Worm (Caenorhabditis elegans) whole organism, L2 larva: ENCODE measurements around the gene C27A2.7.

Experiments used
- C34F6.9 ChIP-seq: fragments of 150-350 bp; optimal IDR thresholded peaks from 2 replicates; lab custom pipeline; 2014; ENCODE audit warnings: missing biosample characterization, missing genetic modification characterization
- R02D3.7 ChIP-seq: fragments of 150-350 bp; optimal IDR thresholded peaks from 2 replicates; lab custom pipeline; 2014; ENCODE audit warnings: missing biosample characterization, missing genetic modification characterization
- Y55F3AM.14 ChIP-seq: fragments of 200-800 bp; sonication (Bioruptor generic); optimal IDR thresholded peaks from 2 replicates; lab custom pipeline; 2018; ENCODE audit warnings: mild to moderate bottlenecking, missing genetic modification characterization, missing compliant biosample characterization
- alr-1 ChIP-seq: fragments of 150-350 bp; optimal IDR thresholded peaks from 2 replicates; lab custom pipeline; 2014; ENCODE audit warnings: missing biosample characterization, missing genetic modification characterization
- aly-2 ChIP-seq: fragments of 150-350 bp; optimal IDR thresholded peaks from 2 replicates; lab custom pipeline; 2014; ENCODE audit warnings: missing biosample characterization, missing genetic modification characterization
- ama-1 ChIP-seq: fragments of 150-350 bp; optimal IDR thresholded peaks from 2 replicates; lab custom pipeline; 2018; ENCODE audit warnings: inconsistent platforms
- blmp-1 ChIP-seq: sonication (generic microtip); optimal IDR thresholded peaks from 2 replicates; lab custom pipeline; 2017; ENCODE audit warnings: missing genetic modification characterization, mild to moderate bottlenecking, missing compliant biosample characterization, antibody characterized with exemption, moderate library complexity; ENCODE audit not compliant: insufficient read depth
- ceh-16 ChIP-seq: fragments of 150-350 bp; optimal IDR thresholded peaks from 2 replicates; lab custom pipeline; 2014; ENCODE audit warnings: missing biosample characterization, missing genetic modification characterization
- ceh-82 ChIP-seq: fragments of 150-350 bp; optimal IDR thresholded peaks from 2 replicates; lab custom pipeline; 2014; ENCODE audit warnings: missing biosample characterization, missing genetic modification characterization
- crh-2 ChIP-seq: sonication (generic microtip); optimal IDR thresholded peaks from 2 replicates; lab custom pipeline; 2017; ENCODE audit warnings: missing biosample characterization, missing genetic modification characterization
- dmd-4 ChIP-seq: sonication (generic microtip); optimal IDR thresholded peaks from 2 replicates; lab custom pipeline; 2017; ENCODE audit warnings: missing biosample characterization, missing genetic modification characterization
- egl-27 ChIP-seq: sonication (generic microtip); optimal IDR thresholded peaks from 3 replicates; lab custom pipeline; 2017; ENCODE audit warnings: missing biosample characterization, missing genetic modification reagents, missing genetic modification characterization
- elt-1 ChIP-seq: fragments of 150-350 bp; optimal IDR thresholded peaks from 2 replicates; lab custom pipeline; 2014; ENCODE audit warnings: missing biosample characterization, missing genetic modification characterization
- elt-3 ChIP-seq: sonication (generic microtip); optimal IDR thresholded peaks from 2 replicates; lab custom pipeline; 2017; ENCODE audit warnings: missing biosample characterization, missing genetic modification characterization
- fos-1 ChIP-seq: fragments of 150-350 bp; optimal IDR thresholded peaks from 2 replicates; lab custom pipeline; 2014; ENCODE audit warnings: missing biosample characterization, missing genetic modification characterization
- gmeb-1 ChIP-seq: fragments of 150-350 bp; optimal IDR thresholded peaks from 2 replicates; lab custom pipeline; 2014; ENCODE audit warnings: missing biosample characterization, missing genetic modification characterization
- lin-11 ChIP-seq: fragments of 150-350 bp; sonication (generic microtip); optimal IDR thresholded peaks from 2 replicates; lab custom pipeline; 2014; ENCODE audit warnings: missing biosample characterization, missing genetic modification characterization, inconsistent platforms, mixed read lengths
- lin-13 ChIP-seq: fragments of 150-350 bp; optimal IDR thresholded peaks from 2 replicates; lab custom pipeline; 2014; ENCODE audit warnings: missing biosample characterization, missing genetic modification reagents, missing genetic modification characterization
- lin-39 ChIP-seq: fragments of 150-350 bp; optimal IDR thresholded peaks from 2 replicates; lab custom pipeline; 2014; ENCODE audit warnings: missing biosample characterization, missing genetic modification reagents, missing genetic modification characterization
- lsy-2 ChIP-seq, 2 experiments: fragments of 150-350 bp in 1 of 2; sonication (generic microtip) in 1 of 2; optimal IDR thresholded peaks; 2 replicates each; lab custom pipeline; 2014 to 2017; ENCODE audit warnings: missing biosample characterization in 2 of 2, missing genetic modification characterization in 2 of 2
- mab-5 ChIP-seq: fragments of 150-350 bp; optimal IDR thresholded peaks from 2 replicates; lab custom pipeline; 2014; ENCODE audit warnings: missing biosample characterization, missing genetic modification characterization
- mbf-1 ChIP-seq: sonication (generic microtip); optimal IDR thresholded peaks from 2 replicates; lab custom pipeline; 2017; ENCODE audit warnings: missing biosample characterization, missing genetic modification characterization
- mdl-1 ChIP-seq, 2 experiments: fragments of 150-350 bp in 1 of 2; sonication (generic microtip) in 1 of 2; optimal IDR thresholded peaks; 2 replicates each; lab custom pipeline; 2017; ENCODE audit warnings: missing biosample characterization in 2 of 2, missing genetic modification characterization in 2 of 2
- nhr-10 ChIP-seq: sonication (generic microtip); optimal IDR thresholded peaks from 2 replicates; lab custom pipeline; 2017; ENCODE audit warnings: missing biosample characterization, missing genetic modification characterization
- nhr-11 ChIP-seq: fragments of 150-350 bp; optimal IDR thresholded peaks from 2 replicates; lab custom pipeline; 2014; ENCODE audit warnings: missing biosample characterization, missing genetic modification characterization
- nhr-12 ChIP-seq: fragments of 150-350 bp; optimal IDR thresholded peaks from 2 replicates; lab custom pipeline; 2014; ENCODE audit warnings: missing biosample characterization, missing genetic modification characterization
- nhr-129 ChIP-seq: fragments of 150-350 bp; optimal IDR thresholded peaks from 2 replicates; lab custom pipeline; 2014; ENCODE audit warnings: missing biosample characterization, missing genetic modification characterization
- nhr-21 ChIP-seq: fragments of 150-350 bp; optimal IDR thresholded peaks from 2 replicates; lab custom pipeline; 2014; ENCODE audit warnings: missing biosample characterization, missing genetic modification characterization
- nhr-23 ChIP-seq: fragments of 150-350 bp; optimal IDR thresholded peaks from 2 replicates; lab custom pipeline; 2014; ENCODE audit warnings: missing biosample characterization, missing genetic modification reagents, missing genetic modification characterization
- nhr-237 ChIP-seq: fragments of 150-350 bp; optimal IDR thresholded peaks from 2 replicates; lab custom pipeline; 2014; ENCODE audit warnings: missing biosample characterization, missing genetic modification characterization
- nhr-25 ChIP-seq: fragments of 150-350 bp; sonication (generic microtip); optimal IDR thresholded peaks from 3 replicates; lab custom pipeline; 2014; ENCODE audit warnings: missing biosample characterization, missing genetic modification characterization
- nhr-6 ChIP-seq: fragments of 150-350 bp; optimal IDR thresholded peaks from 2 replicates; lab custom pipeline; 2014; ENCODE audit warnings: missing biosample characterization, missing genetic modification characterization
- nhr-77 ChIP-seq: fragments of 150-350 bp; optimal IDR thresholded peaks from 2 replicates; lab custom pipeline; 2014; ENCODE audit warnings: missing biosample characterization, missing genetic modification characterization
- peb-1 ChIP-seq: fragments of 150-350 bp; optimal IDR thresholded peaks from 2 replicates; lab custom pipeline; 2014; ENCODE audit warnings: missing biosample characterization, missing genetic modification characterization
- sem-4 ChIP-seq: fragments of 150-350 bp; optimal IDR thresholded peaks from 2 replicates; lab custom pipeline; 2014; ENCODE audit warnings: missing biosample characterization, missing genetic modification reagents, missing genetic modification characterization
- skn-1 ChIP-seq: sonication (generic microtip); optimal IDR thresholded peaks from 2 replicates; lab custom pipeline; 2017; ENCODE audit warnings: missing biosample characterization, missing genetic modification characterization
- sma-3 ChIP-seq: sonication (generic microtip); optimal IDR thresholded peaks from 2 replicates; lab custom pipeline; 2016; ENCODE audit warnings: missing genetic modification reagents, missing genetic modification characterization, missing compliant biosample characterization
- sma-9 ChIP-seq, 2 experiments: fragments of 150-350 bp in 1 of 2; sonication (generic microtip) in 1 of 2; optimal IDR thresholded peaks; 2 replicates each; lab custom pipeline; 2014 to 2016; ENCODE audit warnings: missing genetic modification characterization in 2 of 2, mild to moderate bottlenecking in 1 of 2, missing biosample characterization in 1 of 2, missing compliant biosample characterization in 1 of 2, missing genetic modification reagents in 1 of 2, moderate library complexity in 1 of 2
- unc-39 ChIP-seq: fragments of 150-350 bp; optimal IDR thresholded peaks from 2 replicates; lab custom pipeline; 2014; ENCODE audit warnings: missing biosample characterization, missing genetic modification characterization
- unc-55 ChIP-seq: fragments of 150-350 bp; sonication (generic microtip); optimal IDR thresholded peaks from 3 replicates; lab custom pipeline; 2014; ENCODE audit warnings: missing biosample characterization, missing genetic modification reagents, missing genetic modification characterization
- unc-62 ChIP-seq: fragments of 150-350 bp; optimal IDR thresholded peaks from 2 replicates; lab custom pipeline; 2014; ENCODE audit warnings: missing biosample characterization, missing genetic modification reagents, missing genetic modification characterization
- zag-1 ChIP-seq: fragments of 150-350 bp; optimal IDR thresholded peaks from 2 replicates; lab custom pipeline; 2014; ENCODE audit warnings: missing biosample characterization, missing genetic modification characterization
- ztf-1 ChIP-seq: fragments of 200-800 bp; sonication (Bioruptor generic); conservative IDR thresholded peaks from 2 replicates; pipeline ENCODE4 v1.3.6; 2022; ENCODE audit warnings: missing genetic modification characterization, missing compliant biosample characterization
- ztf-11 ChIP-seq: sonication (generic microtip); optimal IDR thresholded peaks from 2 replicates; lab custom pipeline; 2017; ENCODE audit warnings: missing biosample characterization, missing genetic modification characterization
- ztf-4 ChIP-seq: fragments of 150-350 bp; optimal IDR thresholded peaks from 2 replicates; lab custom pipeline; 2014; ENCODE audit warnings: missing biosample characterization, missing genetic modification characterization

C27A2.7 gene

DNA sequence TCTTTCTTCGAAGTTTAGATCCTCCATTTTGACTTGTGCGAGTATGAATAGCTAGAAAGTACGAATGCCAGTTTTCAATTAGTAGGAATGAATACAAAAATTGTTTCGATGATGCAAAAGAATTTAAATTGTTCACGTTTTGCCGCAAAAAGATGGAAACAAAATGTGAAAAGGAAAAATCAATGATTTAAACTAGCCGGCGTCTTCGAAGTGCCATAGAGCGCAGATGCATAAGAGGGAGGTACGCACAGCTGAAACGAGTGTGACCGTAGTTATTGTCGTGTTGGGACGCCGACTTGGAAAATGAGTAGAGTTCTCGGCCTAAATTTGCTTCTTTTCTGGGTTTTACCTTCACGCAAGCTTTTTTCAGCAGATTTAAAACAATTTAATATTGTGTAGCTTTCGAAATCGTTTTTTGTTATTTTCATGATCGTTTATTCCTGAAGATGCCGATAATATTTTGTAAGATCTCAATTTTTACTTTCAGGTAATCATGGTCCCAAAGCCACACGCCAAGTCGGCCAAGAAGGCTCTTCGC lies 16.0 kb downstream of the C27A2.7 start, which contains the start of the genes ify-1 and rpl-22 (continued):
- TF ChIP-seq blmp-1 (tag; lab: Kevin White, UChicago) (peak; percentile 86), mdl-1 (tag; optimal IDR thresholded peaks at IDR 0.05; lab: Kevin White, UChicago) (peak in 1 of 2 experiments; percentile 51), gmeb-1 (peak; percentile 95), lin-39 (tag; lab: Kevin White, UChicago) (no peak), zag-1 (peak; percentile 78), egl-27 (tag; lab: Kevin White, UChicago) (peak; percentile 39)

DNA sequence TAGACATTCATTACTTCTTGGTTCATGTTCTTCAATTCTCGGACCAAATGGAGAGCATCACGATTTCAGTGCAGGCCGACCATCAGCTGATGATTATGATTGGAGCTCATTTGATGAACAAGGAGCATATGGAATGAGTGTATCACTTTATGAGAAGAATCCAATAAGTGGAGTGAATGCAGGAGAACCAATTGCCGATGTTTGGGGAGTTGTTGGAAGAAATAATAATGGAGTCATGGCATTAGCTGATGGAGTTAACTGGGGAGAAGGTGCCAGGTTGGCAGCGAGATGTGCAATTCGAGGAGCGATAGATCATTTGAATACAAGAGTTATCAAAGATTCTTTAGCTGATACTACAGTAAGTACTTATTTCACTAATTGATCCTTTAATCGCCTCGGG lies 20.4 kb downstream of the C27A2.7 start:
- TF ChIP-seq fos-1 (tag; lab: Kevin White, UChicago) (no peak), ztf-1 (GFP tag; lab: Robert Waterston, UW) (no peak), lsy-2 (tag; optimal IDR thresholded peaks at IDR 0.05; lab: Kevin White, UChicago) (no peak)

DNA sequence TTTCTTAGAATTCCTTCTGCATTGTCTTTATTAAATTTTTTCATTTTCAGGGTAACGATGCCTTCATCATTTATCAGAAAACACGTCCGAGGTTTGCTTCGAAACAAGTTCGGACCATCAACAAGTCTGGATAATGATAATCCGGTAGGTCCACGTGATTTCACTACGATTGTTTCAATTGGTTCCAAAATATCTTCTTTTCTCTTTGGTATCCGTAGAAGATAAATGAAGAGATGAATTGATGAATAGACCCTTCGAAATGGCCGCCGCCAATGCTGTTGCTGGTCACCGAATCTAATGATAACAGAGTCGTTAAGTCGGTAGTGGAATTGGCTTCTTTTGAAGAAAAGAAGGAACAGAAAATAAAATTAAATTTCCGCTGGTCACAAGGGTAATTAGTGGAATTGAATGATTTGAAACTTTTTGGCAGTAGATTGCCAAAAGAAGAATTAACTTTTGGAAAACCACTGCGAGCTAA lies 21.3 kb downstream of the C27A2.7 start, which contains the start of gene F33G12.6:
F33G12.6 (plus strand) TSS at position 51 of the 478 bp plus-strand sequence.
- no peak for TF ChIP-seq lin-11
- peak; percentile 28 for TF ChIP-seq nhr-129 (tag; lab: Kevin White, UChicago)
- no peak for TF ChIP-seq sem-4 (tag; lab: Kevin White, UChicago)
- TF ChIP-seq unc-39 (tag; lab: Kevin White, UChicago): no peak
- no peak for TF ChIP-seq sma-9 (GFP tag; optimal IDR thresholded peaks at IDR 0.05; lab: Kevin White, UChicago)
- TF ChIP-seq sma-9 (tag; optimal IDR thresholded peaks at IDR 0.05; lab: Kevin White, UChicago): no peak
- peak in 1 of 2 experiments; percentile 31 for TF ChIP-seq lsy-2 (tag; optimal IDR thresholded peaks at IDR 0.05; lab: Kevin White, UChicago)
- no peak for TF ChIP-seq crh-2 (tag; lab: Kevin White, UChicago)
- no peak for TF ChIP-seq R02D3.7
- TF ChIP-seq blmp-1 (tag; lab: Kevin White, UChicago): no peak

DNA sequence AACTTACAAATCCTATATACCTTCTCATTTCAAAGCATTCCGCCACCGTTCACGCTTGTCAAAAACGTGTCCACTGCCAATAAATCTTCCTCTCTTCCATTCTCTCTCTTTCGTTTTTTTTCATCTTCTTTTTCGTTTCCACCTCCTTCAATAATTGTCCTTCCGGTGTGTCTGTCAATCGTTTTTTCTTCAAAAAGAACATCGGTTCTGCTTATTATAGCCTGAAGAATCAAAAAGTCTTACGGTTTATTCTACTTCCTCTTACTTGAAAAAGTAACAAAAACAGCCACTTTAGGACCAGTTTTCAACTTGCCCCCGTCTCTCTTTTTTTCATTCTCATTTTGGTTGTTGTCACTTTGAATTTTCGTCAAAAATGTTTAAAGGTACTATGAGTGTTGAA lies 21.9 kb downstream of the C27A2.7 start:
- TF ChIP-seq mab-5 (tag; lab: Kevin White, UChicago): peak; percentile 62
- TF ChIP-seq nhr-10: no peak
- TF ChIP-seq peb-1 (tag; lab: Kevin White, UChicago): no peak
- TF ChIP-seq ama-1 (lab: Kevin White, UChicago): no peak
- TF ChIP-seq Y55F3AM.14 (GFP tag; lab: Kevin White, UChicago): no peak
- TF ChIP-seq unc-55: no peak
- peak; percentile 4 for TF ChIP-seq nhr-6 (tag; lab: Kevin White, UChicago)
- no peak for TF ChIP-seq gmeb-1
- peak; percentile 2 for TF ChIP-seq C34F6.9 (tag; lab: Kevin White, UChicago)
- no peak for TF ChIP-seq elt-1 (tag; lab: Kevin White, UChicago)
- no peak for TF ChIP-seq zag-1
- no peak for TF ChIP-seq elt-3 (tag; lab: Kevin White, UChicago)
- TF ChIP-seq nhr-12 (tag; lab: Kevin White, UChicago): no peak
- TF ChIP-seq ceh-82 (tag; lab: Kevin White, UChicago): no peak
- TF ChIP-seq aly-2: no peak
- no peak for TF ChIP-seq nhr-237 (tag; lab: Kevin White, UChicago)
- no peak for TF ChIP-seq lin-13 (GFP tag; lab: Kevin White, UChicago)
- TF ChIP-seq lsy-2 (tag; optimal IDR thresholded peaks at IDR 0.05; lab: Kevin White, UChicago): peak in 1 of 2 experiments; percentile 29
- TF ChIP-seq unc-62 (GFP tag; lab: Kevin White, UChicago): no peak
- TF ChIP-seq dmd-4: no peak
- TF ChIP-seq sem-4 (tag; lab: Kevin White, UChicago): peak; percentile 31
- TF ChIP-seq blmp-1 (tag; lab: Kevin White, UChicago): peak; percentile 22
- no peak for TF ChIP-seq nhr-11 (tag; lab: Kevin White, UChicago)
- TF ChIP-seq alr-1 (tag; lab: Kevin White, UChicago): no peak
- peak; percentile 84 for TF ChIP-seq nhr-25
- no peak for TF ChIP-seq skn-1 (tag; lab: Kevin White, UChicago)
- TF ChIP-seq mbf-1: no peak
- no peak for TF ChIP-seq ceh-16 (tag; lab: Kevin White, UChicago)
- no peak for TF ChIP-seq nhr-23 (tag; lab: Kevin White, UChicago)
- no peak for TF ChIP-seq mdl-1 (tag; optimal IDR thresholded peaks at IDR 0.05; lab: Kevin White, UChicago)
- no peak for TF ChIP-seq nhr-77 (tag; lab: Kevin White, UChicago)
- TF ChIP-seq sma-9 (GFP tag; optimal IDR thresholded peaks at IDR 0.05; lab: Kevin White, UChicago): peak; percentile 19
- no peak for TF ChIP-seq sma-9 (tag; optimal IDR thresholded peaks at IDR 0.05; lab: Kevin White, UChicago)
- no peak for TF ChIP-seq ztf-11
- no peak for TF ChIP-seq unc-39 (tag; lab: Kevin White, UChicago)
- no peak for TF ChIP-seq fos-1 (tag; lab: Kevin White, UChicago)
- TF ChIP-seq crh-2 (tag; lab: Kevin White, UChicago): peak; percentile 64
- TF ChIP-seq ztf-1 (GFP tag; lab: Robert Waterston, UW): no peak
- TF ChIP-seq sma-3 (GFP tag; lab: Kevin White, UChicago): peak; percentile 21
- no peak for TF ChIP-seq ztf-4 (tag; lab: Kevin White, UChicago)
- TF ChIP-seq nhr-21 (tag; lab: Kevin White, UChicago): no peak
- TF ChIP-seq egl-27 (tag; lab: Kevin White, UChicago): peak; percentile 28
